Worm (Caenorhabditis elegans) whole organism, L2 larva: Measurements from ENCODE around the gene C46C2.2.

ENCODE experiments used
- C34F6.9 ChIP-seq: fragments of 150-350 bp; optimal IDR thresholded peaks from 2 replicates; lab custom pipeline; 2014; ENCODE audit warnings: missing biosample characterization, missing genetic modification characterization
- F13H6.1 ChIP-seq: sonication (generic microtip); optimal IDR thresholded peaks from 2 replicates; lab custom pipeline; 2016; ENCODE audit warnings: missing genetic modification characterization, missing compliant biosample characterization
- blmp-1 ChIP-seq: sonication (generic microtip); optimal IDR thresholded peaks from 2 replicates; lab custom pipeline; 2017; ENCODE audit warnings: missing genetic modification characterization, mild to moderate bottlenecking, missing compliant biosample characterization, antibody characterized with exemption, moderate library complexity; ENCODE audit not compliant: insufficient read depth
- ceh-16 ChIP-seq: fragments of 150-350 bp; optimal IDR thresholded peaks from 2 replicates; lab custom pipeline; 2014; ENCODE audit warnings: missing biosample characterization, missing genetic modification characterization
- ceh-82 ChIP-seq: fragments of 150-350 bp; optimal IDR thresholded peaks from 2 replicates; lab custom pipeline; 2014; ENCODE audit warnings: missing biosample characterization, missing genetic modification characterization
- crh-2 ChIP-seq: sonication (generic microtip); optimal IDR thresholded peaks from 2 replicates; lab custom pipeline; 2017; ENCODE audit warnings: missing biosample characterization, missing genetic modification characterization
- egl-27 ChIP-seq: sonication (generic microtip); optimal IDR thresholded peaks from 3 replicates; lab custom pipeline; 2017; ENCODE audit warnings: missing biosample characterization, missing genetic modification reagents, missing genetic modification characterization
- elt-1 ChIP-seq: fragments of 150-350 bp; optimal IDR thresholded peaks from 2 replicates; lab custom pipeline; 2014; ENCODE audit warnings: missing biosample characterization, missing genetic modification characterization
- elt-3 ChIP-seq: sonication (generic microtip); optimal IDR thresholded peaks from 2 replicates; lab custom pipeline; 2017; ENCODE audit warnings: missing biosample characterization, missing genetic modification characterization
- fos-1 ChIP-seq: fragments of 150-350 bp; optimal IDR thresholded peaks from 2 replicates; lab custom pipeline; 2014; ENCODE audit warnings: missing biosample characterization, missing genetic modification characterization
- lin-11 ChIP-seq: fragments of 150-350 bp; sonication (generic microtip); optimal IDR thresholded peaks from 2 replicates; lab custom pipeline; 2014; ENCODE audit warnings: missing biosample characterization, missing genetic modification characterization, inconsistent platforms, mixed read lengths
- lin-13 ChIP-seq: fragments of 150-350 bp; optimal IDR thresholded peaks from 2 replicates; lab custom pipeline; 2014; ENCODE audit warnings: missing biosample characterization, missing genetic modification reagents, missing genetic modification characterization
- lin-39 ChIP-seq: fragments of 150-350 bp; optimal IDR thresholded peaks from 2 replicates; lab custom pipeline; 2014; ENCODE audit warnings: missing biosample characterization, missing genetic modification reagents, missing genetic modification characterization
- lsy-2 ChIP-seq, 2 experiments: fragments of 150-350 bp in 1 of 2; sonication (generic microtip) in 1 of 2; optimal IDR thresholded peaks; 2 replicates each; lab custom pipeline; 2014 to 2017; ENCODE audit warnings: missing biosample characterization in 2 of 2, missing genetic modification characterization in 2 of 2
- mab-5 ChIP-seq: fragments of 150-350 bp; optimal IDR thresholded peaks from 2 replicates; lab custom pipeline; 2014; ENCODE audit warnings: missing biosample characterization, missing genetic modification characterization
- mbf-1 ChIP-seq: sonication (generic microtip); optimal IDR thresholded peaks from 2 replicates; lab custom pipeline; 2017; ENCODE audit warnings: missing biosample characterization, missing genetic modification characterization
- mdl-1 ChIP-seq, 2 experiments: fragments of 150-350 bp in 1 of 2; sonication (generic microtip) in 1 of 2; optimal IDR thresholded peaks; 2 replicates each; lab custom pipeline; 2017; ENCODE audit warnings: missing biosample characterization in 2 of 2, missing genetic modification characterization in 2 of 2
- nhr-10 ChIP-seq: sonication (generic microtip); optimal IDR thresholded peaks from 2 replicates; lab custom pipeline; 2017; ENCODE audit warnings: missing biosample characterization, missing genetic modification characterization
- nhr-11 ChIP-seq: fragments of 150-350 bp; optimal IDR thresholded peaks from 2 replicates; lab custom pipeline; 2014; ENCODE audit warnings: missing biosample characterization, missing genetic modification characterization
- nhr-12 ChIP-seq: fragments of 150-350 bp; optimal IDR thresholded peaks from 2 replicates; lab custom pipeline; 2014; ENCODE audit warnings: missing biosample characterization, missing genetic modification characterization
- nhr-129 ChIP-seq: fragments of 150-350 bp; optimal IDR thresholded peaks from 2 replicates; lab custom pipeline; 2014; ENCODE audit warnings: missing biosample characterization, missing genetic modification characterization
- nhr-23 ChIP-seq: fragments of 150-350 bp; optimal IDR thresholded peaks from 2 replicates; lab custom pipeline; 2014; ENCODE audit warnings: missing biosample characterization, missing genetic modification reagents, missing genetic modification characterization
- nhr-237 ChIP-seq: fragments of 150-350 bp; optimal IDR thresholded peaks from 2 replicates; lab custom pipeline; 2014; ENCODE audit warnings: missing biosample characterization, missing genetic modification characterization
- nhr-25 ChIP-seq: fragments of 150-350 bp; sonication (generic microtip); optimal IDR thresholded peaks from 3 replicates; lab custom pipeline; 2014; ENCODE audit warnings: missing biosample characterization, missing genetic modification characterization
- nhr-6 ChIP-seq: fragments of 150-350 bp; optimal IDR thresholded peaks from 2 replicates; lab custom pipeline; 2014; ENCODE audit warnings: missing biosample characterization, missing genetic modification characterization
- nhr-77 ChIP-seq: fragments of 150-350 bp; optimal IDR thresholded peaks from 2 replicates; lab custom pipeline; 2014; ENCODE audit warnings: missing biosample characterization, missing genetic modification characterization
- sem-4 ChIP-seq: fragments of 150-350 bp; optimal IDR thresholded peaks from 2 replicates; lab custom pipeline; 2014; ENCODE audit warnings: missing biosample characterization, missing genetic modification reagents, missing genetic modification characterization
- sma-9 ChIP-seq, 2 experiments: fragments of 150-350 bp in 1 of 2; sonication (generic microtip) in 1 of 2; optimal IDR thresholded peaks; 2 replicates each; lab custom pipeline; 2014 to 2016; ENCODE audit warnings: missing genetic modification characterization in 2 of 2, mild to moderate bottlenecking in 1 of 2, missing biosample characterization in 1 of 2, missing compliant biosample characterization in 1 of 2, missing genetic modification reagents in 1 of 2, moderate library complexity in 1 of 2
- snpc-4 ChIP-seq: fragments of 150-350 bp; optimal IDR thresholded peaks from 2 replicates; lab custom pipeline; 2014; ENCODE audit warnings: missing biosample characterization, missing genetic modification characterization
- unc-39 ChIP-seq: fragments of 150-350 bp; optimal IDR thresholded peaks from 2 replicates; lab custom pipeline; 2014; ENCODE audit warnings: missing biosample characterization, missing genetic modification characterization
- unc-55 ChIP-seq: fragments of 150-350 bp; sonication (generic microtip); optimal IDR thresholded peaks from 3 replicates; lab custom pipeline; 2014; ENCODE audit warnings: missing biosample characterization, missing genetic modification reagents, missing genetic modification characterization
- unc-62 ChIP-seq: fragments of 150-350 bp; optimal IDR thresholded peaks from 2 replicates; lab custom pipeline; 2014; ENCODE audit warnings: missing biosample characterization, missing genetic modification reagents, missing genetic modification characterization
- zag-1 ChIP-seq: fragments of 150-350 bp; optimal IDR thresholded peaks from 2 replicates; lab custom pipeline; 2014; ENCODE audit warnings: missing biosample characterization, missing genetic modification characterization
- ztf-1 ChIP-seq: fragments of 200-800 bp; sonication (Bioruptor generic); conservative IDR thresholded peaks from 2 replicates; pipeline ENCODE4 v1.3.6; 2022; ENCODE audit warnings: missing genetic modification characterization, missing compliant biosample characterization
- ztf-4 ChIP-seq: fragments of 150-350 bp; optimal IDR thresholded peaks from 2 replicates; lab custom pipeline; 2014; ENCODE audit warnings: missing biosample characterization, missing genetic modification characterization

Gene C46C2.2

DNA sequence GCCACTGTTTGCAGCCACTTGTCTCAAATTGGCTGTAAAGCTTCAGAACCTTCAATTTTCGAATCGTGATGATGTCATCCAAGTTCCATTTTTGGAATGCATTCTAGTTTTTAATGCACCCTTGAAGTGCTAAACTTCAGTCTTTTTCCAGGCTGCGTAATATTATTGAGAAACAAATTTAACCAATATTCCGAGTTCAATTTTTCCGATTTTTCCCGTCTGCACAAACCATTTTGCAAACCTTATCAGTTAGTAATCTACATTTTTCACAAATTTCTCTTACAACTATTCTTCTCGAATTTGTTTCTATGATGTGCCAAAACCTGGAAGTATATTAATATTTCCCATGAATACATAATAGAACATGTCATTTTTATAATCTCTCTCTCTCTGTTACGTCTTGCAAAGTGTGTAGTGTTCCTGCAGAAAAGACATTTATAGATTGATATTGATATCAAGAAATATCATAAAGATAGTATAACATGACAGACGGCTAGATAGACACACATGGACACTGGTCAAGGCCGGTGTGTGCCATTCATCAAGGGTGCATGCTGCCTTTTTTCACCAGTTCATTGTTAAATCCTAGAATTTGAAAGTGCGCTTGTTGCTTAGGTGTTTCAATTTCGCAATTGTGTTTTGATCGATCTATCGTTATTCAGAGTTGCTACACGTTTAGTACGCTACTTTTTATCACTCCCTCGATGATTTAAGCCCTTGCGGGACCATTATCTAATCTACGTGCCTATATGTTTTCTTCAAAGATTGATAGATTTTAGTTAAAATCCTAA is 18.2 kb upstream of the C46C2.2 start:
- TF ChIP-seq fos-1 (peak; percentile 24), sma-9 (GFP tag; optimal IDR thresholded peaks at IDR 0.05; lab: Kevin White, UChicago) (no peak), sma-9 (tag; optimal IDR thresholded peaks at IDR 0.05; lab: Kevin White, UChicago) (no peak)

DNA sequence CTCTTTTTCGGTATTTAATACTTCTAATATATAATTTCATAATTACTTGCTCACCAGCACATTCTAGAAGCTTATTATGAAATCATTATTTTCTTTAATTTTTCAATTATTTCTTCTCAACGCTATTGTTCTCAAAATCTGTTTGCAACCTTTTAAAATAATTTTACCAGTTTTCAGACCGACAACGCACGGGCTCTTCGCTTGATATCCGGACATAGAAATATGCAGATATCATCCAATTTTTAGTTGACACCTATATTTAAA is 17.7 kb upstream of the C46C2.2 start, which contains the start of gene wnk-1:
TSS of gene wnk-1 (plus strand) at position 165 of the 264 bp plus-strand sequence.
- no peak for TF ChIP-seq lin-13 (GFP tag; lab: Kevin White, UChicago)
- no peak for TF ChIP-seq nhr-10 (tag; lab: Kevin White, UChicago)

DNA sequence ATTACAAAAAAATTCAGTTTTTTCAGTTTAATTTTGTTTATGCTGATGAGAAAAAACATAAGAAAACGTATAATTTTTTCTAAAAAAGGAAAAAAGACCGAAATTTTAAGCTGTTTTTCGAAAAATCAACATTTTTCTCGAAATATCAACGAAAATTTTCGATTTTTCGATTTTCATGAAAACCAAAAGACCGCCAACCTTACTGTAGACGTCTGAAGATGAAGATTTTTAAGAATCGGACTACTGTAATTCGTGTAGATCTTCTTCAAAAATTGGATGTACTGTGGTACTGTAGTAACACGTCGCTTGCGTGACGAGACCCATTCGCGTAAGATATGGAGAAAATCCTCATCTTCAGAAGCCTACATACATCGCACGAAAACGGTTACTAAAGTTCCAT is 6.7 kb upstream of the C46C2.2 start:
- TF ChIP-seq lin-39 (tag; lab: Kevin White, UChicago) = no peak
- no peak for TF ChIP-seq blmp-1 (tag; lab: Kevin White, UChicago)
- no peak for TF ChIP-seq nhr-25 (tag; lab: Kevin White, UChicago)
- no peak for TF ChIP-seq nhr-12 (tag; lab: Kevin White, UChicago)
- TF ChIP-seq ztf-1 (GFP tag; lab: Robert Waterston, UW) = no peak
- TF ChIP-seq nhr-23 = no peak
- TF ChIP-seq nhr-6 = no peak
- no peak for TF ChIP-seq unc-39
- TF ChIP-seq nhr-129 (tag; lab: Kevin White, UChicago) = no peak
- no peak for TF ChIP-seq nhr-237 (tag; lab: Kevin White, UChicago)
- no peak for TF ChIP-seq elt-1
- no peak for TF ChIP-seq nhr-11 (tag; lab: Kevin White, UChicago)
- no peak for TF ChIP-seq lin-11 (tag; lab: Kevin White, UChicago)
- no peak for TF ChIP-seq ceh-82
- TF ChIP-seq egl-27 (tag; lab: Kevin White, UChicago) = no peak
- no peak for TF ChIP-seq mbf-1 (tag; lab: Kevin White, UChicago)
- TF ChIP-seq ceh-16 (tag; lab: Kevin White, UChicago) = no peak
- no peak for TF ChIP-seq fos-1

DNA sequence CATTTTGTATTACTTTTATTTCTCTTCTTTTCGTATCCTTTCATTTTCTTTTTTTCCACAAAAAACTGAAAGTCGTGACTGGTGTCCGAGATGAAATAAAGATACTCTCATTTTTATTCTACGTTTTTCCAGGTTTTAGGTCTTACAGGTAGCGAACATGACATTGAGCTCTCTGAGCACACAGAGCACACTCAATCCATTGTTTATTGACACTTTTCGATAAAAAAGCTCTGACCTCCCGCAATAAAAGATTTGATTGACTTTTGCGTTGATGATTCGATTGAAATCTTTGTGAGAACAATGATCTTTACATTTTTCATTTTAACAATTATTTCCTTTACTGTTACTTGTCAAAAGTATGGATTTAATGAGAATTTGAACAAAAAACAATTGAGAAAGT is 5.4 kb upstream of the C46C2.2 start, which contains the start of gene C46C2.6:
TSS of gene C46C2.6 (plus strand) at position 301 of the 400 bp plus-strand sequence.
- TF ChIP-seq ztf-4 (tag; lab: Kevin White, UChicago) = peak; percentile 10
- TF ChIP-seq elt-3 (tag; lab: Kevin White, UChicago) = no peak

DNA sequence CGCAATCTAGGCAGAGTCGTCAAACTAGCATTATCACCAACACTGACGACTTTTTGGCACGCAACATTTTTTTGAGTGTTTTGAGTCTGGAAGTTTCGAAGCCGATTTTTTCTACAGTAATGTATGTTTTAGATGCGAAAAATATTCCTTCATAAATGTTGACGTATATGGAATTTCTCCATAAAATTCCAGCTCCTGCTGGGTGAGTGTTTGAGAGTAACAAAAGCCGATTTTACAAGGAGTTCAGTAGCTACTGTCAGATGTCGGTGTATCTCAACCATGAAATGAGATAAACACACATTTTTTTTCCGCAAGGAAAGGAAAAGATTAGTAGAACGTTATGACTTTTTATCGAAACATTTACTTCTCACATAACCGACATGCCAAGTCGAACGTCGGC is 2.7 kb upstream of the C46C2.2 start:
- TF ChIP-seq unc-39 (no peak), unc-62 (GFP tag; lab: Kevin White, UChicago) (no peak), nhr-25 (tag; lab: Kevin White, UChicago) (no peak)

DNA sequence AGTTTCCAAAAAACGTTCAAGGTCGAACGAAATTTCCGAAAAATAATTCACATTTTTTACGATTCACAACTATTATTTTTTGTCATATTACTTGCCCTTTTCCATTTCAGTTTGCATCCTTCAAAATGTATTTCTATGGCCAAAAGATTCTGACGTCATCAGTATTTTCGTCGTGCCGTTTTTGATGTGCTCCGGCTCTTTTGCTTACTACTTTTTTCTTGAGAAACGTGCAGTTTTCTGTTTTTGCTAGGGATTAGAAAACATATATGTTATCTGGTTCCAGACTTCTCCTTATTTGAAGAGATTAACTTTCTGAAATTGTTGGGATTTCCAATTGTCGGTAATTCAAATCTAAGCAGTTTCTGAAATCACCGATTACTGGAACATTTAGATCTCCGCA is 1.7 kb upstream of the C46C2.2 start:
- TF ChIP-seq unc-55 (GFP tag; lab: Kevin White, UChicago) = peak; percentile 24
- no peak for TF ChIP-seq snpc-4 (tag; lab: Kevin White, UChicago)
- TF ChIP-seq, all 48 proteins: peak for 1

DNA sequence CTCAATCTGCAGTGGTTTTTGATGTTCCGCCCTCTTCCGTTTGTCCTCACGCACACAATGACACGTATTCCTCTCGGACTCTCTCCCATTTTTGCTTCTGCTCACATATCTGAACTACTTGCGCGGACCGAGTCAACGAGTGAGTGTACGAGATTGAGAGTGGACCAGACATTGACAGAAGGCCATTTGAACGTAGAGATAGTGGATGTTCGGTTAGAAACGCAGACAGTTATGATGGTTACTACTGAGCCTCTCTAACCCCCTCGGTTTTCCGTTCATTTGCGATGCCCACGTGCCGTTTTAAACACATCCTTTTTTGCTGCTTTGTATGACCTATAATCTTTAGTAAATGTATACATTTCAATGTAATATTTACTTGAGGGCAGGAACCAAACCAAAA is 1.1 kb upstream of the C46C2.2 start:
- no peak for TF ChIP-seq nhr-77 (tag; lab: Kevin White, UChicago)
- TF ChIP-seq lin-11 (tag; lab: Kevin White, UChicago) = peak; percentile 39
- TF ChIP-seq unc-55 (GFP tag; lab: Kevin White, UChicago) = peak; percentile 55
- TF ChIP-seq nhr-129 (tag; lab: Kevin White, UChicago) = peak; percentile 60
- no peak for TF ChIP-seq fos-1
- TF ChIP-seq snpc-4 (tag; lab: Kevin White, UChicago) = peak; percentile 7
- no peak for TF ChIP-seq ztf-1 (GFP tag; lab: Robert Waterston, UW)
- peak; percentile 76 for TF ChIP-seq C34F6.9 (tag; lab: Kevin White, UChicago)
- peak; percentile 63 for TF ChIP-seq crh-2
- peak; percentile 73 for TF ChIP-seq sma-9 (GFP tag; optimal IDR thresholded peaks at IDR 0.05; lab: Kevin White, UChicago)
- no peak for TF ChIP-seq sma-9 (tag; optimal IDR thresholded peaks at IDR 0.05; lab: Kevin White, UChicago)
- peak; percentile 27 for TF ChIP-seq F13H6.1 (tag; lab: Kevin White, UChicago)
- TF ChIP-seq mab-5 (tag; lab: Kevin White, UChicago) = peak; percentile 25
- peak; percentile 79 to 89 for TF ChIP-seq mdl-1 (tag; optimal IDR thresholded peaks at IDR 0.05; lab: Kevin White, UChicago)
- TF ChIP-seq zag-1 = peak; percentile 64
- no peak for TF ChIP-seq lin-39 (tag; lab: Kevin White, UChicago)
- peak in 1 of 2 experiments; percentile 66 for TF ChIP-seq lsy-2 (tag; optimal IDR thresholded peaks at IDR 0.05; lab: Kevin White, UChicago)
- TF ChIP-seq sem-4 = peak; percentile 66
- peak; percentile 28 for TF ChIP-seq egl-27 (tag; lab: Kevin White, UChicago)
